Fruit fly (Drosophila melanogaster) whole organism, embryonic: ENCODE results near the gene CG16736.

Experiments
- Ada2b ChIP-seq: fragments of 200-800 bp; sonication (Bioruptor generic); IDR thresholded peaks from 2 replicates; pipeline ENCODE4 v1.3.6; 2022; ENCODE audit warnings: missing biosample characterization, missing genetic modification characterization
- CG1024 ChIP-seq: fragments of 200-800 bp; sonication (Bioruptor generic); IDR thresholded peaks from 2 replicates; pipeline ENCODE4 v1.3.6; 2022; ENCODE audit warnings: missing biosample characterization, missing genetic modification characterization
- CG10321 ChIP-seq: fragments of 200-800 bp; sonication (Bioruptor generic); IDR thresholded peaks from 2 replicates; pipeline ENCODE4 v1.3.6; 2022; ENCODE audit warnings: missing biosample characterization, missing genetic modification characterization
- CG11695 ChIP-seq: fragments of 200-800 bp; sonication (Bioruptor generic); IDR thresholded peaks from 3 replicates; pipeline ENCODE4 v1.3.6; 2022; ENCODE audit warnings: missing biosample characterization, missing genetic modification characterization
- CG12744 ChIP-seq: fragments of 200-800 bp; sonication (Bioruptor generic); optimal IDR thresholded peaks from 2 replicates; lab custom pipeline; 2016; ENCODE audit warnings: missing biosample characterization, missing genetic modification characterization
- CG13287 ChIP-seq: fragments of 200-800 bp; sonication (Bioruptor generic); IDR thresholded peaks from 2 replicates; pipeline ENCODE4 v1.3.6; 2022; ENCODE audit warnings: missing biosample characterization, missing genetic modification characterization; ENCODE audit not compliant: partially characterized antibody
- CG14667 ChIP-seq: fragments of 200-800 bp; sonication (Bioruptor generic); IDR thresholded peaks from 2 replicates; pipeline ENCODE4 v1.3.6; 2022; ENCODE audit warnings: missing biosample characterization, missing genetic modification characterization
- CG15514 ChIP-seq: fragments of 200-800 bp; sonication (Bioruptor generic); optimal IDR thresholded peaks from 3 replicates; lab custom pipeline; 2017; ENCODE audit warnings: missing biosample characterization, missing genetic modification characterization, mild to moderate bottlenecking, moderate library complexity, missing genetic modification reagents
- CG16815 ChIP-seq: fragments of 200-800 bp; sonication (Bioruptor generic); optimal IDR thresholded peaks from 3 replicates; lab custom pipeline; 2017; ENCODE audit warnings: missing biosample characterization, mild to moderate bottlenecking, missing genetic modification characterization
- CG17912 ChIP-seq: fragments of 200-800 bp; sonication (Bioruptor generic); optimal IDR thresholded peaks from 2 replicates; lab custom pipeline; 2018; ENCODE audit warnings: missing biosample characterization, mild to moderate bottlenecking, missing genetic modification characterization
- CG18011 ChIP-seq: fragments of 200-800 bp; sonication (Bioruptor generic); optimal IDR thresholded peaks from 2 replicates; lab custom pipeline; 2017; ENCODE audit warnings: missing biosample characterization, missing genetic modification characterization, mild to moderate bottlenecking, moderate library complexity, missing genotype
- CG18476 ChIP-seq: fragments of 200-800 bp; sonication (Bioruptor generic); optimal IDR thresholded peaks from 2 replicates; lab custom pipeline; 2016; ENCODE audit warnings: missing biosample characterization, mild to moderate bottlenecking, missing genetic modification characterization
- CG18764 ChIP-seq: fragments of 200-800 bp; sonication (Bioruptor generic); optimal IDR thresholded peaks from 3 replicates; lab custom pipeline; 2016; ENCODE audit warnings: missing biosample characterization, missing genetic modification characterization
- CG2678 ChIP-seq: fragments of 200-800 bp; sonication (Bioruptor generic); optimal IDR thresholded peaks from 3 replicates; lab custom pipeline; 2019; ENCODE audit warnings: missing biosample characterization, mild to moderate bottlenecking, missing genetic modification characterization, moderate library complexity
- CG30403 ChIP-seq: fragments of 200-800 bp; sonication (Bioruptor generic); optimal IDR thresholded peaks from 3 replicates; lab custom pipeline; 2016; ENCODE audit warnings: missing biosample characterization, missing genetic modification characterization
- CG3163 ChIP-seq: fragments of 200-800 bp; sonication (Bioruptor generic); optimal IDR thresholded peaks from 3 replicates; lab custom pipeline; 2016; ENCODE audit warnings: missing biosample characterization, missing genetic modification characterization
- CG34376 ChIP-seq: fragments of 200-800 bp; sonication (Bioruptor generic); optimal IDR thresholded peaks from 2 replicates; lab custom pipeline; 2018; ENCODE audit warnings: missing biosample characterization, mild to moderate bottlenecking, missing genetic modification characterization
- CG4707 ChIP-seq: fragments of 200-800 bp; sonication (Bioruptor generic); optimal IDR thresholded peaks from 2 replicates; lab custom pipeline; 2018; ENCODE audit warnings: missing biosample characterization, mild to moderate bottlenecking, missing genetic modification characterization, moderate library complexity
- CG6765 ChIP-seq: fragments of 200-800 bp; sonication (Bioruptor generic); optimal IDR thresholded peaks from 3 replicates; lab custom pipeline; 2017; ENCODE audit warnings: missing biosample characterization, mild to moderate bottlenecking, missing genetic modification characterization
- CG6791 ChIP-seq: fragments of 200-800 bp; sonication (Bioruptor generic); IDR thresholded peaks from 3 replicates; pipeline ENCODE4 v1.3.6; 2022; ENCODE audit warnings: missing biosample characterization, missing genetic modification characterization; ENCODE audit not compliant: partially characterized antibody
- CG7271 ChIP-seq: fragments of 200-800 bp; sonication (Bioruptor generic); optimal IDR thresholded peaks from 2 replicates; lab custom pipeline; 2018; ENCODE audit warnings: missing biosample characterization, mild to moderate bottlenecking, missing genetic modification characterization, moderate library complexity
- CG7745 ChIP-seq: fragments of 200-800 bp; sonication (Bioruptor generic); optimal IDR thresholded peaks from 2 replicates; lab custom pipeline; 2018; ENCODE audit warnings: missing biosample characterization, mild to moderate bottlenecking, missing genetic modification characterization, moderate library complexity
- CG7839 ChIP-seq: fragments of 200-800 bp; sonication (Bioruptor generic); optimal IDR thresholded peaks from 3 replicates; lab custom pipeline; 2018; ENCODE audit warnings: missing biosample characterization, mild to moderate bottlenecking, missing genetic modification characterization, moderate library complexity
- CG9727 ChIP-seq: fragments of 200-800 bp; sonication (Bioruptor generic); optimal IDR thresholded peaks from 3 replicates; lab custom pipeline; 2017; ENCODE audit warnings: missing biosample characterization, mild to moderate bottlenecking, missing genetic modification characterization
- CG9817 ChIP-seq: fragments of 200-800 bp; sonication (Bioruptor generic); optimal IDR thresholded peaks from 2 replicates; lab custom pipeline; 2018; ENCODE audit warnings: missing biosample characterization, mild to moderate bottlenecking, missing genetic modification characterization, moderate library complexity
- E2f1 ChIP-seq: fragments of 200-800 bp; sonication (Bioruptor generic); IDR thresholded peaks from 2 replicates; pipeline ENCODE4 v1.3.6; 2022; ENCODE audit warnings: missing biosample characterization, missing genetic modification characterization
- H2.0 ChIP-seq: fragments of 200-800 bp; sonication (Bioruptor generic); IDR thresholded peaks from 2 replicates; pipeline ENCODE4 v1.3.6; 2022; ENCODE audit warnings: missing biosample characterization, missing genetic modification characterization
- HmgZ ChIP-seq: fragments of 200-800 bp; sonication (Bioruptor generic); optimal IDR thresholded peaks from 2 replicates; lab custom pipeline; 2018; ENCODE audit warnings: missing biosample characterization, mild to moderate bottlenecking, missing genetic modification characterization
- Med ChIP-seq: fragments of 200-800 bp; sonication (Bioruptor generic); peaks from one replicate; lab custom pipeline; 2016; ENCODE audit warnings: missing biosample characterization, missing genetic modification characterization, mild to moderate bottlenecking, inconsistent platforms, moderate library complexity
- Mrtf ChIP-seq: fragments of 200-800 bp; sonication (Bioruptor generic); IDR thresholded peaks from 3 replicates; pipeline ENCODE4 v1.3.6; 2022; ENCODE audit warnings: missing biosample characterization, missing genetic modification characterization
- Neu2 ChIP-seq: fragments of 200-800 bp; sonication (Bioruptor generic); optimal IDR thresholded peaks from 3 replicates; lab custom pipeline; 2016; ENCODE audit warnings: missing biosample characterization, missing genetic modification characterization, borderline replicate concordance
- Nf-YB ChIP-seq: fragments of 200-800 bp; sonication (Bioruptor generic); optimal IDR thresholded peaks from 3 replicates; lab custom pipeline; 2019; ENCODE audit warnings: missing biosample characterization, mild to moderate bottlenecking, missing genetic modification characterization, moderate library complexity
- Sin3A ChIP-seq: fragments of >200 bp; optimal IDR thresholded peaks from 2 replicates; lab custom pipeline; 2018
- Sry-δ ChIP-seq: fragments of 200-800 bp; sonication (Bioruptor generic); optimal IDR thresholded peaks from 2 replicates; lab custom pipeline; 2016; ENCODE audit warnings: missing biosample characterization, missing genetic modification characterization
- ap ChIP-seq: fragments of 200-800 bp; sonication (Bioruptor generic); IDR thresholded peaks from 2 replicates; pipeline ENCODE4 v1.3.6; 2022; ENCODE audit warnings: missing biosample characterization, missing genetic modification characterization
- ara ChIP-seq: fragments of 200-800 bp; sonication (Bioruptor generic); IDR thresholded peaks from 2 replicates; pipeline ENCODE4 v1.3.6; 2022; ENCODE audit warnings: missing biosample characterization, missing genetic modification characterization
- ato ChIP-seq: fragments of 200-800 bp; sonication (Bioruptor generic); IDR thresholded peaks from 2 replicates; pipeline ENCODE4 v1.3.6; 2022; ENCODE audit warnings: missing biosample characterization, missing genetic modification characterization; ENCODE audit not compliant: partially characterized antibody
- fd102C ChIP-seq: fragments of 200-800 bp; sonication (Bioruptor generic); optimal IDR thresholded peaks from 2 replicates; lab custom pipeline; 2018; ENCODE audit warnings: missing biosample characterization, mild to moderate bottlenecking, missing genetic modification characterization, moderate library complexity
- ind ChIP-seq: fragments of 200-800 bp; sonication (Bioruptor generic); optimal IDR thresholded peaks from 3 replicates; lab custom pipeline; 2016; ENCODE audit warnings: missing biosample characterization, missing genetic modification characterization
- jigr1 ChIP-seq: fragments of 200-800 bp; sonication (Bioruptor generic); IDR thresholded peaks from 3 replicates; pipeline ENCODE4 v1.3.6; 2022; ENCODE audit warnings: missing biosample characterization, missing genetic modification characterization
- kay ChIP-seq: fragments of 200-800 bp; sonication (Bioruptor generic); optimal IDR thresholded peaks from 2 replicates; lab custom pipeline; 2016; ENCODE audit warnings: missing biosample characterization, missing genetic modification characterization
- lilli ChIP-seq: fragments of 200-800 bp; sonication (Bioruptor generic); optimal IDR thresholded peaks from 3 replicates; lab custom pipeline; 2016; ENCODE audit warnings: missing biosample characterization, missing genetic modification characterization
- pfk ChIP-seq: fragments of 200-800 bp; sonication (Bioruptor generic); optimal IDR thresholded peaks from 2 replicates; lab custom pipeline; 2018; ENCODE audit warnings: missing biosample characterization, mild to moderate bottlenecking, missing genetic modification characterization, moderate library complexity
- salm ChIP-seq: fragments of 200-800 bp; sonication (Bioruptor generic); optimal IDR thresholded peaks from 2 replicates; lab custom pipeline; 2018; ENCODE audit warnings: missing biosample characterization, mild to moderate bottlenecking, missing genetic modification characterization
- sens ChIP-seq: fragments of 200-800 bp; sonication (Bioruptor generic); peaks from one replicate; lab custom pipeline; 2016; ENCODE audit warnings: missing biosample characterization, missing genetic modification characterization
- slbo ChIP-seq: fragments of 200-800 bp; sonication (Bioruptor generic); IDR thresholded peaks from 2 replicates; pipeline ENCODE4 v1.3.6; 2022; ENCODE audit warnings: missing biosample characterization, missing genetic modification characterization
- tgo ChIP-seq: fragments of 200-800 bp; sonication (Bioruptor generic); IDR thresholded peaks from 3 replicates; pipeline ENCODE4 v1.3.6; 2022; ENCODE audit warnings: missing biosample characterization, missing genetic modification characterization
- toy ChIP-seq: fragments of 200-800 bp; sonication (Bioruptor generic); IDR thresholded peaks from 2 replicates; pipeline ENCODE4 v1.3.6; 2022; ENCODE audit warnings: missing biosample characterization, missing genetic modification characterization
- vvl ChIP-seq: fragments of 200-800 bp; sonication (Bioruptor generic); IDR thresholded peaks from 2 replicates; pipeline ENCODE4 v1.3.6; 2022; ENCODE audit warnings: missing biosample characterization, missing genetic modification characterization

CG16736 gene

DNA sequence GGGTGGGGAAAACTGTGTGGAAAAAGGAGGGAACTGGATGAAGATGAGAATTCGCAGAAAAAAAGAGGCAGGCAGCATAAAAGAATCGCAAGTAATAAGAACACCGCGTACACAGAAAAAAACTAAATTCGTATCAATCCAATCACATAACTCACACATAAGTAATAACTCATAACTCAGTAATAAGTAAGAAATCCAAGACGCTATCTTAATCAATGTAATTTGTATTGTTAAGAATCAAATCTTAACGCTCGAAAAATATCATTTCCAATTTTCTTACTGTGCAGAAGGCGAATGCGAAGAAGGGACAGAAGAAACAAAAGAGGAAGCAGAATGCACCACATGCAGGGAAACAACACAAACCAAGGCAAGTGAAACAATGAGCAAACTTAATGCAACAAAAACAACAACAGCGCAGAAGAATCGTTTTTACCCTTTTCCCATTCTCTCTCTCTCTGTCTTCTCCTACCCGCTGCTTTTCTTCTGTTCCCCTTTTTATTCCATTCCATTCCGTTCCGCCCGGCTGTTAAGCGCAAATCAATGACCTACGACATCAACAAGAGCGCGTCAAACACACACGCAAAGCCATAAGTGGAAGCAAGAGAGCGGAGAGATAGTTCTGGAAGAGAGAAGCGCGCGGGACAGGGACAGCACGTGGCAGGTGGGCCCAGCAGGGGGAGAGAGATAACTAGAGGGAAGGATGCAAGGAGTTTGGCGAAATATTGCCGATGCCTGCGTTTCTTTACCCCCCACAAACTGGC lies 28.3 kb downstream of the CG16736 start (continued):
- TF ChIP-seq Sry-δ (GFP tag; lab: Kevin White, UChicago): peak; percentile 48
- TF ChIP-seq vvl (GFP tag; lab: Robert Waterston, UW): peak; percentile 85
- TF ChIP-seq CG7745 (tag; lab: Kevin White, UChicago): no peak
- TF ChIP-seq CG13287 (GFP tag; lab: Robert Waterston, UW): peak; percentile 12; the same call in 1 of the 2 replicates
- peak; percentile 65; the same call in 1 of the 2 replicates for TF ChIP-seq Ada2b
- no peak for TF ChIP-seq Mrtf (GFP tag; lab: Robert Waterston, UW)
- peak; percentile 72 for TF ChIP-seq slbo (GFP tag; lab: Robert Waterston, UW)
- peak; percentile 76 for TF ChIP-seq lilli (GFP tag; lab: Kevin White, UChicago)
- TF ChIP-seq CG18764 (GFP tag; lab: Kevin White, UChicago): peak; percentile 83
- no peak for TF ChIP-seq CG17912 (GFP tag; lab: Kevin White, UChicago)
- peak; percentile 42; the same call in 1 of the 2 replicates for TF ChIP-seq CG1024 (GFP tag; lab: Robert Waterston, UW)
- peak; percentile 89 for TF ChIP-seq Med (GFP tag; lab: Kevin White, UChicago)
- peak; percentile 91 for TF ChIP-seq CG9727
- peak; percentile 59 for TF ChIP-seq tgo (GFP tag; lab: Robert Waterston, UW)
- no peak for TF ChIP-seq CG6765 (GFP tag; lab: Kevin White, UChicago)
- TF ChIP-seq kay (GFP tag; lab: Kevin White, UChicago): peak; percentile 72
- peak; percentile 86 for TF ChIP-seq ara
- TF ChIP-seq Sin3A (lab: Kevin White, UChicago): no peak
- no peak for TF ChIP-seq toy (GFP tag; lab: Robert Waterston, UW)
- TF ChIP-seq CG10321 (GFP tag; lab: Robert Waterston, UW): peak; percentile 66
- peak; percentile 69 for TF ChIP-seq CG18476 (GFP tag; lab: Kevin White, UChicago)
- TF ChIP-seq jigr1: no peak
- TF ChIP-seq salm (tag; lab: Kevin White, UChicago): no peak
- no peak for TF ChIP-seq CG4707 (GFP tag; lab: Kevin White, UChicago)
- TF ChIP-seq CG7839 (tag; lab: Kevin White, UChicago): peak; percentile 78
- TF ChIP-seq Neu2 (GFP tag; lab: Kevin White, UChicago): no peak
- TF ChIP-seq CG30403 (GFP tag; lab: Kevin White, UChicago): peak; percentile 83
- TF ChIP-seq CG6791 (GFP tag; lab: Robert Waterston, UW): no peak
- TF ChIP-seq fd102C (GFP tag; lab: Kevin White, UChicago): peak; percentile 12
- TF ChIP-seq CG18011 (GFP tag; lab: Kevin White, UChicago): peak; percentile 48
- TF ChIP-seq ind (GFP tag; lab: Kevin White, UChicago): peak; percentile 74
- TF ChIP-seq ato (GFP tag; lab: Robert Waterston, UW): no peak
- TF ChIP-seq CG11695 (GFP tag; lab: Robert Waterston, UW): peak; percentile 75; the same call in 2 of the 3 replicates
- peak; percentile 82 for TF ChIP-seq CG2678 (tag; lab: Kevin White, UChicago)
- peak; percentile 70 for TF ChIP-seq CG3163 (GFP tag; lab: Kevin White, UChicago)
- TF ChIP-seq Nf-YB (GFP tag; lab: Kevin White, UChicago): peak; percentile 52
- TF ChIP-seq E2f1 (GFP tag; lab: Robert Waterston, UW): peak; percentile 69; the same call in 1 of the 2 replicates
- peak; percentile 51 for TF ChIP-seq CG14667 (GFP tag; lab: Robert Waterston, UW)
- TF ChIP-seq CG12744: peak; percentile 31
- peak; percentile 99 for TF ChIP-seq pfk (GFP tag; lab: Kevin White, UChicago)
- peak; percentile 8 for TF ChIP-seq CG34376 (GFP tag; lab: Kevin White, UChicago)
- peak; percentile 3 for TF ChIP-seq CG15514
- TF ChIP-seq HmgZ (tag; lab: Kevin White, UChicago): peak; percentile 43
- TF ChIP-seq CG9817 (tag; lab: Kevin White, UChicago): no peak
- TF ChIP-seq ap (GFP tag; lab: Robert Waterston, UW): 0 out of 2 replicates have a peak, but pooled peaks have one; percentile 39
- peak; percentile 81 for TF ChIP-seq CG16815 (GFP tag; lab: Kevin White, UChicago)
- no peak for TF ChIP-seq CG7271 (tag; lab: Kevin White, UChicago)
- TF ChIP-seq sens (GFP tag; lab: Kevin White, UChicago): peak; percentile 99
- TF ChIP-seq H2.0 (GFP tag; lab: Robert Waterston, UW): peak; percentile 63
